Worm (Caenorhabditis elegans): ENCODE data around the gene col-177.

col-177 gene

DNA sequence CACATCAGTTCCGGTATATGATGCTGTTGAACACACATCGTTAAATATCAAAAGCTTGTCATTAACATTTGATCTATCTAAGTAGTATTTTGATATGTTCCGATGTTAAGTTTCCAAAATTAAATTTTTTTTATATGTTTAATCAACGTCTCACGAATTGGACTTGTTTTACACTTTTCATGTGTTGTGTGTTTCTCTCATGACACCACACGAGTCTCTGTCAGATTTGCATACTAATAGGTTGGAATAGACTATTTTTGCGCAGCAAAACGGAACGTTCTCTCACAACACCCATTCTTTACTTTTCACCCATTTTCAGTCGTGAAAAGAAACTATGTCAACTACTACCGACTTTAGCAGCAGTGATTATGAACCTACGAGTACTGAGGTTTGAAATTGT, 31.0 kb downstream of the col-177 start, which contains the start of gene K09C8.8:
Gene K09C8.8, plus strand, starts transcription at position 301 of the 400 bp plus-strand sequence.
- TF ChIP-seq dpff-1 (tag; optimal IDR thresholded peaks at IDR 0.05) (no peak), somi-1 (GFP tag; optimal IDR thresholded peaks at IDR 0.05) (no peak), snpc-1.1 (tag; optimal IDR thresholded peaks at IDR 0.05; ENCODE audit: insufficient read depth) (no peak)

ce11 chrX:10967698-10968097, 34.0 kb downstream of the col-177 start, which contains the start of gene K09C8.9:
TSS of gene K09C8.9 (minus strand) at chrX:10967798.
- TF ChIP-seq B0019.2 (GFP tag; conservative IDR thresholded peaks at IDR 0.05) (no peak), ceh-91 (GFP tag; IDR thresholded peaks at IDR 0.05) (no peak), ceh-58 (GFP tag; IDR thresholded peaks at IDR 0.05) (no peak), rec-8 (tag; optimal IDR thresholded peaks at IDR 0.05) (no peak), hrde-1 (tag; optimal IDR thresholded peaks at IDR 0.05; ENCODE audit: borderline replicate concordance) (no peak), F33H1.4 (GFP tag; IDR thresholded peaks at IDR 0.05) (no peak), tlf-1 (GFP tag; optimal IDR thresholded peaks at IDR 0.05) (no peak), atf-7 (tag; optimal IDR thresholded peaks at IDR 0.05) (no peak), F39B2.1 (GFP tag; IDR thresholded peaks at IDR 0.05) (no peak), lin-40 (tag; optimal IDR thresholded peaks at IDR 0.05) (no peak), athp-1 (tag; optimal IDR thresholded peaks at IDR 0.05) (no peak)

DNA sequence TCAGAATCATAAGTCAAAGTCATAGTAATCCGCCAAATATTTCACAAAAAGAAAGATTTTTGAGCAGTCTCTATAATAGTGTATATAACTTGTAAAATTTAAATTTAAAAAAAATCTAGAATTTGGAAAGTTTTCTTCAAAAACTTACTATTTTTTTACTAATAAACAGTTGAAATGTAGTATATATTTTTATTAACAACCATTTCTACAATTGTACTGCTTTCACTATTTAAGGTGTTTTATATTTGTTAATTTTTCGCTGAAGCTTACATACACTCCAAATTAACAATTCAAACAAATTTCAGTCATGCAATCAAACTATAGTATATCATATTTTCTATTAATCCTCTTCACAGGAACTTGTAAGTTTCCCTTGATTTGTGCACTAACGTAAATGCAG, 35.4 kb downstream of the col-177 start, which contains the start of gene lge-1:
Gene lge-1, plus strand, starts transcription at position 301 of the 400 bp plus-strand sequence.
- no peak for TF ChIP-seq ztf-25 (GFP tag; IDR thresholded peaks at IDR 0.05)
- TF ChIP-seq C06A6.2 (GFP tag; conservative IDR thresholded peaks at IDR 0.05) = no peak
- TF ChIP-seq mel-28 (tag; optimal IDR thresholded peaks at IDR 0.05; ENCODE audit: borderline replicate concordance) = no peak
- no peak for TF ChIP-seq repo-1 (tag; optimal IDR thresholded peaks at IDR 0.05)

DNA sequence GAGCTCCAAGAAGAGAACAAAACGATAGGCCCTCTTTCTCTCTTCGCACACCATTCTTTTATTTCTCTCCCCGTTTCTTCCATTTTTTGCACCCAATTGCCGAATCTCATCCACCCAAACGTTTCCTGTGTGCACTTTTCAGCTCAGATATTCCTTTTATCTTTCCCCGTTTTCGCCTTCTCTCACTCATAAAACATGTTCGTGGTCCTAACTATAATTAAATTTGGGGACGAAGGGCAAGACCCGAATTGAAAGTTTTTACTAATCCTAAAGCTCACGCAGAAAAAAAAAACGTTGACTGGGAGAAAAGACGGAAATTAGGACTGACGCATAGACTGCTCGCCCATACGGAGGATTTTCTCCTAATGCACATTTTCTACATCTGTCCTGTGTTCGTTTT, 36.1 kb downstream of the col-177 start:
- no peak for TF ChIP-seq snpc-1.1 (tag; optimal IDR thresholded peaks at IDR 0.05; ENCODE audit: insufficient read depth)
- TF ChIP-seq ceh-100 (GFP tag; IDR thresholded peaks at IDR 0.05) = no peak
- no peak for TF ChIP-seq attf-3 (GFP tag; conservative IDR thresholded peaks at IDR 0.05)
- TF ChIP-seq nfya-2 (GFP tag; IDR thresholded peaks at IDR 0.05) = no peak
- TF ChIP-seq dpff-1 (tag; optimal IDR thresholded peaks at IDR 0.05) = no peak
- TF ChIP-seq cebp-2 (GFP tag; IDR thresholded peaks at IDR 0.05) = no peak
- no peak for TF ChIP-seq tlf-1 (GFP tag; optimal IDR thresholded peaks at IDR 0.05)

DNA sequence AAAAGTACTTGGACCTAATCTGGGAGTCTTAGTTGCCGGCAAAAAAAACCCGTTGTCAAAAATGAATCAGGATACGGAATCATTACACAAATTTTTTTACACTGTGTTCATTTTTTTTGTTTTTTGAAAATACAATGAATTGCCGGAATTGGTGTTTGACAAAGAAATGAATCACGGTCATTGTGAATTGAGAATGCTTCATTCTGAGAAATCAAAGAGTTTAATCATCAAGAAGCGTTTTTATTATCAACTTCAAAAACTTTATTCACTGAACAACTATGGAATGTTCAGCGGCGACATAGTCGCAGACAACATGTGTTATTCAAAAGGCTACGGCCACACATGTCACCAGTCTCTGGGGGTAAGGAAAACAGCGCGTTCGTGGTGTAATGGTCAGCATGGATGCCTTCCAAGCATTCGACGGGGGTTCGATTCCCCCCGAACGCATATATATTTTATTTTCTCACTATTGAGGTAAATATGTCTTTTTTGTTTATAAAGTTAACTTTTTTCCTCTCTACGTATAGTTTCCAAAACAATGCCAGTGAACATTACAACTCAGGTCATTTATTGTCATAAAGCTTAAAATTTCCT, 38.1 kb downstream of the col-177 start, which contains the start of gene nas-10:
Gene nas-10, minus strand, starts transcription at position 51 of the 594 bp plus-strand sequence.
- TF ChIP-seq K12H6.12 (tag; optimal IDR thresholded peaks at IDR 0.05) (peak; percentile 47), zfh-2 (GFP tag; conservative IDR thresholded peaks at IDR 0.05) (no peak), him-1 (tag; optimal IDR thresholded peaks at IDR 0.05) (peak; percentile 90), ztf-18 (tag; optimal IDR thresholded peaks at IDR 0.05) (peak; percentile 69), hrde-1 (tag; optimal IDR thresholded peaks at IDR 0.05; ENCODE audit: borderline replicate concordance) (peak; percentile 73), aptf-2 (GFP tag; conservative IDR thresholded peaks at IDR 0.05) (0 out of 2 replicates have a peak, but pooled peaks have one; percentile 25), mes-4 (tag; optimal IDR thresholded peaks at IDR 0.05) (peak; percentile 89), nfyb-1 (GFP tag; IDR thresholded peaks at IDR 0.05) (peak; percentile 85), lsy-27 (tag; optimal IDR thresholded peaks at IDR 0.05; ENCODE audit: borderline replicate concordance, insufficient read depth) (peak; percentile 26), zim-3 (tag; optimal IDR thresholded peaks at IDR 0.05) (peak; percentile 2), sea-2 (GFP tag; IDR thresholded peaks at IDR 0.05) (no peak), madf-10 (tag; optimal IDR thresholded peaks at IDR 0.05) (peak; percentile 83), aptf-3 (GFP tag; IDR thresholded peaks at IDR 0.05) (0 out of 2 replicates have a peak, but pooled peaks have one; percentile 11), let-526 (GFP tag; IDR thresholded peaks at IDR 0.05) (peak; percentile 81), rec-8 (tag; optimal IDR thresholded peaks at IDR 0.05) (peak; percentile 87 to 91), die-1 (tag; optimal IDR thresholded peaks at IDR 0.05) (peak; percentile 89), D2030.7 (GFP tag; IDR thresholded peaks at IDR 0.05) (peak; percentile 73), Y79H2A.3 (GFP tag; conservative IDR thresholded peaks at IDR 0.05) (no peak), F57A8.1 (GFP tag; optimal IDR thresholded peaks at IDR 0.05) (peak; percentile 4), hlh-12 (tag; optimal IDR thresholded peaks at IDR 0.05) (peak; percentile 34), ceh-40 (GFP tag; IDR thresholded peaks at IDR 0.05) (peak; percentile 72; the same call in 1 of the 2 replicates)
